Fruit fly (Drosophila melanogaster): ENCODE measurements around the gene Nelf-A.

DNA sequence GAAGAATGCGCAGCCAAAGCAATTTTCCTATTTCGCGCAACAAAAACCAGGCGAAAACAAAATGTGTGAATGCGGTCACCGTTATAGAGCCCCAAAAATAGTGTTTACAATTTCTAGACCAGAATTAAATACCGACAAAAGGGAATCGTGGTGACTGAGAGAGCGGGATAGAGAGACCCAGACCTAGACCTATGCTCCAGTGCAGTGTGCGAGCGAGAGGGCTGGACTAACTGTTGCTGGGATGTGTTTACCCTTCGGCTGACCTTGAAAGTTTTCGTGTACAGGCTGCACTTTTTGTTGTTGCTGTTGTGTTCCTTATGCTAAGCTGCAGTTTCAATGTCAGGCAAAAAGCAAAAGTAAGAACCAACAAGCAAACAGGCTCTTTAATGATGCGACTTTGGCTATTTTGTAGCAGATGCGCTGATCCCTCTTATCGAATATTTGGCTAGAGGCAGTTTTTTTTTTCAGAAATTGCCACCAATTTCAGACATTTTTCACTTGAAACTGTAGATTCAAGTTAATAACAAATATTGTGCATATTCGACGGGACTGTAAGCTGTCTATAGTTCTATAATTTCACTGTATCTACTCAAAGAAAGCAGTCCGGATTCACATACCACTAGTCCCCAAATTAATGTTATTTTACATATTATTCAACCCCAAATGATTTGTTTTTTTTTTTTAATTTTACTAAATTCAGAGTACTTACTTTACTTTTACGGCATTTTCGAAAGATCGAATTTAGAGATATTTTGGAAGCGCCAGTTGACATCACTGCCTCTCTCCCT is 36.7 kb upstream of the Nelf-A start:
- TF ChIP-seq Hand (GFP tag; optimal IDR thresholded peaks at IDR 0.05) (no peak), CG13424 (tag; optimal IDR thresholded peaks at IDR 0.05) (peak; percentile 34), gce (GFP tag; IDR thresholded peaks at IDR 0.05) (no peak), CG17328 (GFP tag; IDR thresholded peaks at IDR 0.05) (0 out of 2 replicates have a peak, but pooled peaks have one; percentile 3), CG12659 (GFP tag; optimal IDR thresholded peaks at IDR 0.05) (peak; percentile 46)
